Fruit fly (Drosophila melanogaster) whole organism, embryonic: ENCODE measurements around the gene lmd.

Source experiments
- ATbp ChIP-seq: fragments of 200-800 bp; sonication (Bioruptor generic); optimal IDR thresholded peaks from 2 replicates; lab custom pipeline; 2017; ENCODE audit warnings: missing biosample characterization, mild to moderate bottlenecking, missing genetic modification characterization, missing genetic modification reagents
- Atf-2 ChIP-seq: fragments of 200-800 bp; sonication (Bioruptor generic); optimal IDR thresholded peaks from 2 replicates; lab custom pipeline; 2016; ENCODE audit warnings: missing biosample characterization, missing genetic modification characterization
- Awh ChIP-seq: fragments of 200-800 bp; sonication (Bioruptor generic); IDR thresholded peaks from 2 replicates; pipeline ENCODE4, ENCODE4 v1.3.6; 2022; ENCODE audit warnings: missing biosample characterization, missing genetic modification characterization
- CG10209 ChIP-seq: fragments of 200-800 bp; sonication (Bioruptor generic); optimal IDR thresholded peaks from 3 replicates; lab custom pipeline; 2017; ENCODE audit warnings: missing biosample characterization, mild to moderate bottlenecking, missing genetic modification characterization, missing genetic modification reagents
- CG10267 ChIP-seq: fragments of 200-800 bp; sonication (Bioruptor generic); optimal IDR thresholded peaks from 2 replicates; lab custom pipeline; 2018; ENCODE audit warnings: missing biosample characterization, mild to moderate bottlenecking, missing genetic modification characterization, moderate library complexity
- CG10543 ChIP-seq: fragments of 200-800 bp; sonication (Bioruptor generic); optimal IDR thresholded peaks from 3 replicates; lab custom pipeline; 2017; ENCODE audit warnings: missing biosample characterization, mild to moderate bottlenecking, missing genetic modification characterization, moderate library complexity
- CG12071 ChIP-seq: fragments of 200-800 bp; sonication (Bioruptor generic); optimal IDR thresholded peaks from 3 replicates; lab custom pipeline; 2018; ENCODE audit warnings: missing biosample characterization, mild to moderate bottlenecking, missing genetic modification characterization
- CG13624 ChIP-seq: fragments of 200-800 bp; sonication (Bioruptor generic); optimal IDR thresholded peaks from 2 replicates; lab custom pipeline; 2016; ENCODE audit warnings: missing biosample characterization, missing genetic modification characterization
- CG14050 ChIP-seq: fragments of 200-800 bp; sonication (Bioruptor generic); IDR thresholded peaks from 3 replicates; pipeline ENCODE4 v1.3.6; 2022; ENCODE audit warnings: missing biosample characterization, missing genetic modification characterization
- CG1529 ChIP-seq: fragments of 200-800 bp; sonication (Bioruptor generic); optimal IDR thresholded peaks from 3 replicates; lab custom pipeline; 2018; ENCODE audit warnings: missing biosample characterization, missing genetic modification characterization
- CG15479 ChIP-seq: fragments of 200-800 bp; sonication (Bioruptor generic); optimal IDR thresholded peaks from 3 replicates; lab custom pipeline; 2019; ENCODE audit warnings: missing biosample characterization, mild to moderate bottlenecking, missing genetic modification characterization, moderate library complexity
- CG2120 ChIP-seq: fragments of 200-800 bp; sonication (Bioruptor generic); optimal IDR thresholded peaks from 3 replicates; lab custom pipeline; 2016; ENCODE audit warnings: missing biosample characterization, missing genetic modification characterization
- CG3281 ChIP-seq: fragments of 200-800 bp; sonication (Bioruptor generic); optimal IDR thresholded peaks from 3 replicates; lab custom pipeline; 2017; ENCODE audit warnings: missing biosample characterization, mild to moderate bottlenecking, missing genetic modification characterization
- CG3847 ChIP-seq: fragments of 200-800 bp; sonication (Bioruptor generic); IDR thresholded peaks from 2 replicates; pipeline ENCODE4 v1.3.6; 2022; ENCODE audit warnings: missing biosample characterization, missing genetic modification characterization
- CG3995 ChIP-seq: fragments of 200-800 bp; sonication (Bioruptor generic); optimal IDR thresholded peaks from 3 replicates; lab custom pipeline; 2016; ENCODE audit warnings: missing biosample characterization, missing genetic modification characterization
- CG5245 ChIP-seq: fragments of 200-800 bp; sonication (Bioruptor generic); optimal IDR thresholded peaks from 3 replicates; lab custom pipeline; 2016; ENCODE audit warnings: missing biosample characterization, missing genetic modification characterization
- CG6689 ChIP-seq: fragments of 200-800 bp; sonication (Bioruptor generic); IDR thresholded peaks from 2 replicates; pipeline ENCODE4 v1.3.6; 2022; ENCODE audit warnings: missing biosample characterization, missing genetic modification characterization
- CG7357 ChIP-seq: fragments of 200-800 bp; sonication (Bioruptor generic); IDR thresholded peaks from 3 replicates; pipeline ENCODE4 v1.3.6; 2022; ENCODE audit warnings: missing biosample characterization, missing genetic modification characterization
- CG8924 ChIP-seq: fragments of 200-800 bp; optimal IDR thresholded peaks from 3 replicates; lab custom pipeline; 2019; ENCODE audit warnings: missing biosample characterization, mild to moderate bottlenecking, missing genetic modification characterization, moderate library complexity
- CG9437 ChIP-seq: fragments of 200-800 bp; sonication (Bioruptor generic); optimal IDR thresholded peaks from 2 replicates; lab custom pipeline; 2018; ENCODE audit warnings: missing biosample characterization, mild to moderate bottlenecking, missing genetic modification characterization
- CG9817 ChIP-seq: fragments of 200-800 bp; sonication (Bioruptor generic); optimal IDR thresholded peaks from 2 replicates; lab custom pipeline; 2018; ENCODE audit warnings: missing biosample characterization, mild to moderate bottlenecking, missing genetic modification characterization, moderate library complexity
- Drgx ChIP-seq: fragments of 200-800 bp; sonication (Bioruptor generic); IDR thresholded peaks from 2 replicates; pipeline ENCODE4 v1.3.6; 2022; ENCODE audit warnings: missing biosample characterization, missing genetic modification characterization
- Hand ChIP-seq: fragments of 200-800 bp; sonication (Bioruptor generic); optimal IDR thresholded peaks from 2 replicates; lab custom pipeline; 2017; ENCODE audit warnings: mild to moderate bottlenecking, missing biosample characterization, missing genetic modification reagents, missing genetic modification characterization
- Hey ChIP-seq: fragments of 200-800 bp; sonication (Bioruptor generic); optimal IDR thresholded peaks from 3 replicates; lab custom pipeline; 2018; ENCODE audit warnings: missing biosample characterization, mild to moderate bottlenecking, missing genetic modification characterization
- HmgZ ChIP-seq: fragments of 200-800 bp; sonication (Bioruptor generic); optimal IDR thresholded peaks from 2 replicates; lab custom pipeline; 2018; ENCODE audit warnings: missing biosample characterization, mild to moderate bottlenecking, missing genetic modification characterization
- Hr51 ChIP-seq, 2 experiments: fragments of 200-800 bp; sonication (Bioruptor generic); optimal IDR thresholded peaks; 2 replicates in 1 of 2; 3 replicates in 1 of 2; lab custom pipeline; 2016 to 2018; ENCODE audit warnings: missing biosample characterization in 2 of 2, missing genetic modification characterization in 2 of 2, mild to moderate bottlenecking in 1 of 2, moderate library complexity in 1 of 2
- Hsf ChIP-seq: fragments of 200-800 bp; sonication (Bioruptor generic); optimal IDR thresholded peaks from 3 replicates; lab custom pipeline; 2016; ENCODE audit warnings: missing biosample characterization, missing genetic modification characterization
- MTF-1 ChIP-seq: fragments of 200-800 bp; sonication (Bioruptor generic); optimal IDR thresholded peaks from 2 replicates; lab custom pipeline; 2018; ENCODE audit warnings: missing biosample characterization, mild to moderate bottlenecking, missing genetic modification characterization, borderline replicate concordance
- Mrtf ChIP-seq: fragments of 200-800 bp; sonication (Bioruptor generic); IDR thresholded peaks from 3 replicates; pipeline ENCODE4 v1.3.6; 2022; ENCODE audit warnings: missing biosample characterization, missing genetic modification characterization
- Pdp1 ChIP-seq, 2 experiments: fragments of 200-800 bp; sonication (Bioruptor generic); optimal IDR thresholded peaks; 3 replicates each; lab custom pipeline; 2016; ENCODE audit warnings: missing biosample characterization in 2 of 2, missing genetic modification characterization in 2 of 2, mild to moderate bottlenecking in 1 of 2, moderate library complexity in 1 of 2
- Side ChIP-seq: fragments of 200-800 bp; sonication (Bioruptor generic); optimal IDR thresholded peaks from 2 replicates; lab custom pipeline; 2016; ENCODE audit warnings: missing biosample characterization, missing genetic modification characterization
- bsh ChIP-seq, 2 experiments: fragments of 200-800 bp; sonication (Bioruptor generic); optimal IDR thresholded peaks; 2 replicates each; lab custom pipeline; 2017 to 2018; ENCODE audit warnings: mild to moderate bottlenecking in 2 of 2, missing biosample characterization in 2 of 2, missing genetic modification characterization in 2 of 2, moderate library complexity in 1 of 2
- btn ChIP-seq: fragments of 200-800 bp; sonication (Bioruptor generic); optimal IDR thresholded peaks from 2 replicates; lab custom pipeline; 2016; ENCODE audit warnings: missing biosample characterization, missing genetic modification characterization
- chn ChIP-seq: fragments of 200-800 bp; sonication (Bioruptor generic); optimal IDR thresholded peaks from 2 replicates; lab custom pipeline; 2016; ENCODE audit warnings: missing biosample characterization, missing genetic modification characterization
- eve ChIP-seq, 2 experiments: fragments of >200 bp; optimal IDR thresholded peaks; 2 replicates each; lab custom pipeline; 2017; ENCODE audit warnings: missing biosample characterization in 2 of 2, missing genetic modification characterization in 2 of 2
- gem ChIP-seq: fragments of 200-800 bp; sonication (Bioruptor generic); optimal IDR thresholded peaks from 2 replicates; lab custom pipeline; 2019; ENCODE audit warnings: missing biosample characterization, mild to moderate bottlenecking, missing genetic modification characterization, moderate library complexity
- gsb ChIP-seq: fragments of 200-800 bp; sonication (Bioruptor generic); IDR thresholded peaks from 2 replicates; pipeline ENCODE4 v1.3.6; 2022; ENCODE audit warnings: missing biosample characterization, missing genetic modification characterization
- gt ChIP-seq: fragments of 200-800 bp; sonication (Bioruptor generic); IDR thresholded peaks from 2 replicates; pipeline ENCODE4 v1.3.6; 2022; ENCODE audit warnings: missing biosample characterization, missing genetic modification characterization
- her ChIP-seq: fragments of 200-800 bp; sonication (Bioruptor generic); optimal IDR thresholded peaks from 2 replicates; lab custom pipeline; 2016; ENCODE audit warnings: missing biosample characterization, missing genetic modification characterization
- ind ChIP-seq: fragments of 200-800 bp; sonication (Bioruptor generic); optimal IDR thresholded peaks from 3 replicates; lab custom pipeline; 2016; ENCODE audit warnings: missing biosample characterization, missing genetic modification characterization
- nmo ChIP-seq: fragments of 200-800 bp; sonication (Bioruptor generic); optimal IDR thresholded peaks from 2 replicates; lab custom pipeline; 2018; ENCODE audit warnings: missing biosample characterization, mild to moderate bottlenecking, missing genetic modification characterization, moderate library complexity
- odd ChIP-seq: fragments of 200-800 bp; sonication (Bioruptor generic); optimal IDR thresholded peaks from 2 replicates; lab custom pipeline; 2017; ENCODE audit warnings: missing biosample characterization, mild to moderate bottlenecking, missing genetic modification characterization
- pan ChIP-seq, 4 experiments: fragments of >200 bp in 3 of 4; fragments of 200-800 bp in 1 of 4; sonication (Bioruptor generic) in 1 of 4; optimal IDR thresholded peaks in 3 of 4; IDR thresholded peaks in 1 of 4; 2 replicates each; pipeline versions ENCODE4 v1.3.6 to Lab custom; 2017 to 2022; ENCODE audit warnings: missing biosample characterization in 2 of 4, missing genetic modification characterization in 2 of 4, mixed read lengths in 1 of 4
- pnt ChIP-seq: fragments of 200-800 bp; sonication (Bioruptor generic); optimal IDR thresholded peaks from 3 replicates; lab custom pipeline; 2016; ENCODE audit warnings: missing biosample characterization, missing genetic modification characterization
- sens ChIP-seq: fragments of 200-800 bp; sonication (Bioruptor generic); peaks from one replicate; lab custom pipeline; 2016; ENCODE audit warnings: missing biosample characterization, missing genetic modification characterization
- sens-2 ChIP-seq: fragments of 200-800 bp; sonication (Bioruptor generic); IDR thresholded peaks from 2 replicates; pipeline ENCODE4 v1.3.6; 2022; ENCODE audit warnings: missing biosample characterization, missing genetic modification characterization
- slp2 ChIP-seq: fragments of 200-800 bp; sonication (Bioruptor generic); optimal IDR thresholded peaks from 2 replicates; lab custom pipeline; 2016; ENCODE audit warnings: missing biosample characterization, missing genetic modification characterization
- stc ChIP-seq: fragments of 200-800 bp; sonication (Bioruptor generic); IDR thresholded peaks from 2 replicates; pipeline ENCODE4 v1.3.6; 2022; ENCODE audit warnings: missing biosample characterization, missing genetic modification characterization
- unpg ChIP-seq: fragments of 200-800 bp; sonication (Bioruptor generic); optimal IDR thresholded peaks from 3 replicates; lab custom pipeline; 2018; ENCODE audit warnings: missing biosample characterization, mild to moderate bottlenecking, missing genetic modification characterization, moderate library complexity
- zen ChIP-seq: fragments of 200-800 bp; sonication (Bioruptor generic); optimal IDR thresholded peaks from 3 replicates; lab custom pipeline; 2018; ENCODE audit warnings: missing biosample characterization, mild to moderate bottlenecking, missing genetic modification characterization, moderate library complexity

Gene lmd

dm6 chr3R:23046529-23046943, 20.0 kb upstream of the lmd start (continued):
- TF ChIP-seq MTF-1 (GFP tag; lab: Kevin White, UChicago): no peak
- TF ChIP-seq CG2120: peak; percentile 83
- no peak for TF ChIP-seq pan (optimal IDR thresholded peaks at IDR 0.05; lab: Kevin White, UChicago)
- TF ChIP-seq pan (GFP tag; optimal IDR thresholded peaks at IDR 0.05 in 1 of 2, IDR thresholded peaks at IDR 0.05 in 1 of 2): peak in 1 of 2 experiments; percentile 73
- TF ChIP-seq CG12071: peak; percentile 6
- peak; percentile 56; the same call in 1 of the 2 replicates for TF ChIP-seq Awh (GFP tag; lab: Robert Waterston, UW)
- peak; percentile 79 for TF ChIP-seq Drgx (GFP tag; lab: Robert Waterston, UW)
- TF ChIP-seq Hsf (GFP tag; lab: Kevin White, UChicago): peak; percentile 47
- peak in 1 of 2 experiments; percentile 43 for TF ChIP-seq Pdp1 (GFP tag; optimal IDR thresholded peaks at IDR 0.05; lab: Kevin White, UChicago)
- TF ChIP-seq CG13624 (GFP tag; lab: Kevin White, UChicago): peak; percentile 35
- TF ChIP-seq Hand: no peak
- no peak for TF ChIP-seq CG1529 (GFP tag; lab: Kevin White, UChicago)
- peak; percentile 55; the same call in 1 of the 3 replicates for TF ChIP-seq Mrtf (GFP tag; lab: Robert Waterston, UW)
- peak; percentile 37 for TF ChIP-seq ind (GFP tag; lab: Kevin White, UChicago)
- peak; percentile 13 for TF ChIP-seq chn (GFP tag; lab: Kevin White, UChicago)
- TF ChIP-seq Hr51 (GFP tag; optimal IDR thresholded peaks at IDR 0.05; lab: Kevin White, UChicago): peak; percentile 7 to 56
- TF ChIP-seq CG7357: 0 out of 3 replicates have a peak, but pooled peaks have one; percentile 47
- no peak for TF ChIP-seq zen
- TF ChIP-seq ATbp (GFP tag; lab: Kevin White, UChicago): no peak
- TF ChIP-seq stc (GFP tag; lab: Robert Waterston, UW): peak; percentile 25; the same call in 1 of the 2 replicates
- TF ChIP-seq CG9437: no peak
- TF ChIP-seq bsh (GFP tag; optimal IDR thresholded peaks at IDR 0.05; lab: Kevin White, UChicago): peak in 1 of 2 experiments; percentile 41
- TF ChIP-seq CG14050 (GFP tag; lab: Robert Waterston, UW): peak; percentile 17; the same call in 1 of the 3 replicates
- no peak for TF ChIP-seq CG5245 (GFP tag; lab: Kevin White, UChicago)
- no peak for TF ChIP-seq sens-2 (GFP tag; lab: Robert Waterston, UW)
- TF ChIP-seq CG10543: peak; percentile 4
- TF ChIP-seq Hey (tag; lab: Kevin White, UChicago): no peak
- no peak for TF ChIP-seq HmgZ
- no peak for TF ChIP-seq Atf-2 (GFP tag; lab: Kevin White, UChicago)
- no peak for TF ChIP-seq pnt
- TF ChIP-seq slp2 (GFP tag; lab: Kevin White, UChicago): peak; percentile 0
- no peak for TF ChIP-seq btn (GFP tag; lab: Kevin White, UChicago)
- TF ChIP-seq Side (GFP tag; lab: Kevin White, UChicago): peak; percentile 47
- TF ChIP-seq eve (GFP tag; optimal IDR thresholded peaks at IDR 0.05; lab: Kevin White, UChicago): no peak
- peak; percentile 46 for TF ChIP-seq CG3281 (GFP tag; lab: Kevin White, UChicago)
- TF ChIP-seq unpg: peak; percentile 43
- TF ChIP-seq CG10209 (GFP tag; lab: Kevin White, UChicago): peak; percentile 17
- peak; percentile 22 for TF ChIP-seq her (GFP tag; lab: Kevin White, UChicago)
- no peak for TF ChIP-seq odd (GFP tag; lab: Kevin White, UChicago)
- no peak for TF ChIP-seq CG3995
- TF ChIP-seq CG3847 (GFP tag; lab: Robert Waterston, UW): peak; percentile 48
- peak; percentile 67 for TF ChIP-seq gem (tag; lab: Kevin White, UChicago)
- TF ChIP-seq CG8924 (tag; lab: Kevin White, UChicago): no peak
- no peak for TF ChIP-seq CG10267 (tag; lab: Kevin White, UChicago)
- TF ChIP-seq nmo: peak; percentile 14
- 0 out of 2 replicates have a peak, but pooled peaks have one; percentile 30 for TF ChIP-seq CG6689 (GFP tag; lab: Robert Waterston, UW)
- TF ChIP-seq gt (GFP tag; lab: Robert Waterston, UW): no peak
- TF ChIP-seq sens: peak; percentile 57
- no peak for TF ChIP-seq CG15479 (GFP tag; lab: Kevin White, UChicago)
- TF ChIP-seq gsb: peak; percentile 14; the same call in 1 of the 2 replicates
- peak; percentile 43 for TF ChIP-seq CG9817 (tag; lab: Kevin White, UChicago)
